Fruit fly (Drosophila melanogaster) whole organism: ENCODE measurements around the gene CG14340.
A peak's percentile ranks its signal among the peaks of the same experiment; 100 is the strongest.

Experiments used
- CG8478 ChIP-seq: fragments of >200 bp; optimal IDR thresholded peaks from 2 replicates; lab custom pipeline; 2018; ENCODE audit warnings: inconsistent platforms
- Dll ChIP-seq: fragments of >200 bp; optimal IDR thresholded peaks from 2 replicates; lab custom pipeline; 2017
- EcR ChIP-seq, 2 experiments: fragments of >200 bp; optimal IDR thresholded peaks; 2 replicates each; lab custom pipeline; 2017; ENCODE audit warnings: missing biosample characterization in 2 of 2, missing genetic modification characterization in 2 of 2, missing genetic modification reagents in 2 of 2
- pan ChIP-seq: fragments of >200 bp; optimal IDR thresholded peaks from 2 replicates; lab custom pipeline; 2017
- psq ChIP-seq: fragments of >200 bp; optimal IDR thresholded peaks from 2 replicates; lab custom pipeline; 2017
- usp ChIP-seq: fragments of >200 bp; optimal IDR thresholded peaks from 2 replicates; lab custom pipeline; 2017; ENCODE audit warnings: missing biosample characterization, missing genetic modification characterization, mixed read lengths

CG14340 gene

dm6 chr2L:1127434-1128089 lies 14.8 kb downstream of the CG14340 start:
- TF ChIP-seq Dll, result no peak
- TF ChIP-seq CG8478, result no peak
- TF ChIP-seq usp, result no peak
- TF ChIP-seq EcR (GFP tag; optimal IDR thresholded peaks at IDR 0.05; lab: Kevin White, UChicago), result no peak
- TF ChIP-seq pan (lab: Kevin White, UChicago), result no peak
- TF ChIP-seq psq, result no peak

dm6 chr2L:1128344-1128931 lies 15.7 kb downstream of the CG14340 start:
- TF ChIP-seq EcR (GFP tag; optimal IDR thresholded peaks at IDR 0.05; lab: Kevin White, UChicago) (no peak), psq (no peak), usp (no peak), CG8478 (no peak), pan (lab: Kevin White, UChicago) (no peak), Dll (no peak)

dm6 chr2L:1128932-1129887 lies 16.5 kb downstream of the CG14340 start, which contains the start of the genes Pino and TBC1D23:
TSS of gene Pino (minus strand) at chr2L:1128953.
TSS of gene TBC1D23 (plus strand) at chr2L:1129316.
- TF ChIP-seq Dll, result no peak
- no peak for TF ChIP-seq pan (lab: Kevin White, UChicago)
- TF ChIP-seq usp, result no peak

- TF ChIP-seq EcR (GFP tag; optimal IDR thresholded peaks at IDR 0.05; lab: Kevin White, UChicago) (no peak), psq (no peak)
Observed at dm6 chr2L:1134011-1134743, 21.4 kb downstream of the CG14340 start, which contains the start of the genes Iris and CG4577. TSS of gene Iris (minus strand) at chr2L:1134098. TSS of gene CG4577 (plus strand) at chr2L:1134693.

dm6 chr2L:1135495-1135894 lies 22.8 kb downstream of the CG14340 start:
- no peak for TF ChIP-seq CG8478
- TF ChIP-seq Dll, result no peak
- TF ChIP-seq EcR (GFP tag; optimal IDR thresholded peaks at IDR 0.05; lab: Kevin White, UChicago), result no peak
- no peak for TF ChIP-seq psq
- no peak for TF ChIP-seq pan (lab: Kevin White, UChicago)
- TF ChIP-seq usp, result no peak

dm6 chr2L:1136993-1137392 lies 24.3 kb downstream of the CG14340 start:
- TF ChIP-seq EcR (GFP tag; optimal IDR thresholded peaks at IDR 0.05; lab: Kevin White, UChicago) (no peak), pan (lab: Kevin White, UChicago) (no peak), CG8478 (no peak), usp (no peak), psq (no peak), Dll (no peak)

- TF ChIP-seq EcR (GFP tag; optimal IDR thresholded peaks at IDR 0.05; lab: Kevin White, UChicago) (no peak), usp (no peak), psq (no peak), CG8478 (no peak), Dll (peak; percentile 18), pan (lab: Kevin White, UChicago) (no peak)
Observed at dm6 chr2L:1142730-1143281, 30.1 kb downstream of the CG14340 start, which contains the start of gene MFS3. TSS of gene MFS3 (plus strand) at chr2L:1143201.

dm6 chr2L:1143286-1143685 lies 30.5 kb downstream of the CG14340 start:
- TF ChIP-seq pan (lab: Kevin White, UChicago) (no peak), CG8478 (no peak), Dll (no peak), EcR (GFP tag; optimal IDR thresholded peaks at IDR 0.05; lab: Kevin White, UChicago) (no peak), usp (no peak), psq (no peak)

dm6 chr2L:1144371-1145360 lies 31.9 kb downstream of the CG14340 start:
- TF ChIP-seq Dll (no peak), pan (lab: Kevin White, UChicago) (peak; percentile 75)

dm6 chr2L:1147656-1148055 lies 34.9 kb downstream of the CG14340 start:
- TF ChIP-seq pan (lab: Kevin White, UChicago) (no peak), usp (no peak), psq (no peak), CG8478 (no peak), Dll (no peak), EcR (GFP tag; optimal IDR thresholded peaks at IDR 0.05; lab: Kevin White, UChicago) (no peak)

- no peak for TF ChIP-seq EcR (GFP tag; optimal IDR thresholded peaks at IDR 0.05; lab: Kevin White, UChicago)
- TF ChIP-seq psq, result no peak
- no peak for TF ChIP-seq usp
- no peak for TF ChIP-seq CG8478
- TF ChIP-seq pan (lab: Kevin White, UChicago), result no peak
- TF ChIP-seq Dll, result no peak
Observed at dm6 chr2L:1150554-1150953, 37.8 kb downstream of the CG14340 start, which contains the start of the genes Tfb4 and Vps29. TSS of gene Tfb4 (minus strand) at chr2L:1150677. TSS of gene Vps29 (plus strand) at chr2L:1150766.
